Worm (Caenorhabditis elegans) whole organism, L1 larva: Measurements from ENCODE around the gene F07C3.3.

Experiments used
- blmp-1 ChIP-seq: fragments of 150-350 bp; optimal IDR thresholded peaks from 2 replicates; lab custom pipeline; 2014; ENCODE audit warnings: missing biosample characterization, missing genetic modification characterization
- fkh-10 ChIP-seq: sonication (generic microtip); optimal IDR thresholded peaks from 2 replicates; lab custom pipeline; 2017; ENCODE audit warnings: missing biosample characterization, missing genetic modification reagents, missing genetic modification characterization
- hlh-17 ChIP-seq: fragments of 200-800 bp; sonication (Bioruptor generic); optimal IDR thresholded peaks from 2 replicates; lab custom pipeline; 2018; ENCODE audit warnings: missing genetic modification characterization, mild to moderate bottlenecking, missing compliant biosample characterization, moderate library complexity, borderline replicate concordance
- isw-1 ChIP-seq: fragments of 200-800 bp; sonication (Bioruptor generic); IDR thresholded peaks from 2 replicates; pipeline ENCODE4 v1.3.6; 2022; ENCODE audit warnings: missing genetic modification characterization, missing compliant biosample characterization
- lsy-2 ChIP-seq, 2 experiments: fragments of 150-350 bp; optimal IDR thresholded peaks; 2 replicates each; lab custom pipeline; 2014; ENCODE audit warnings: missing biosample characterization in 2 of 2, missing genetic modification characterization in 2 of 2
- nhr-237 ChIP-seq: fragments of 150-350 bp; optimal IDR thresholded peaks from 2 replicates; lab custom pipeline; 2014; ENCODE audit warnings: missing biosample characterization, missing genetic modification characterization
- snpc-4 ChIP-seq: fragments of 150-350 bp; optimal IDR thresholded peaks from 2 replicates; lab custom pipeline; 2014; ENCODE audit warnings: missing biosample characterization, missing genetic modification characterization
- sup-37 ChIP-seq: fragments of 200-800 bp; sonication (Bioruptor generic); optimal IDR thresholded peaks from 2 replicates; lab custom pipeline; 2018; ENCODE audit warnings: mild to moderate bottlenecking, missing genetic modification characterization, missing compliant biosample characterization
- tbx-2 ChIP-seq: sonication (generic microtip); optimal IDR thresholded peaks from 2 replicates; lab custom pipeline; 2016; ENCODE audit warnings: missing genetic modification characterization, missing compliant biosample characterization
- unc-62 ChIP-seq: fragments of 150-350 bp; optimal IDR thresholded peaks from 2 replicates; lab custom pipeline; 2014; ENCODE audit warnings: missing biosample characterization, missing genetic modification reagents, missing genetic modification characterization
- vab-15 ChIP-seq: sonication (generic microtip); optimal IDR thresholded peaks from 2 replicates; lab custom pipeline; 2017; ENCODE audit warnings: missing genotype, mild to moderate bottlenecking, missing genetic modification characterization, missing compliant biosample characterization
- xbp-1 ChIP-seq: sonication (generic microtip); optimal IDR thresholded peaks from 2 replicates; lab custom pipeline; 2016; ENCODE audit warnings: missing genetic modification characterization, missing compliant biosample characterization
- zag-1 ChIP-seq: fragments of 150-350 bp; optimal IDR thresholded peaks from 2 replicates; lab custom pipeline; 2014; ENCODE audit warnings: missing biosample characterization, missing genetic modification characterization
- ztf-4 ChIP-seq: fragments of 150-350 bp; optimal IDR thresholded peaks from 2 replicates; lab custom pipeline; 2014; ENCODE audit warnings: missing biosample characterization, missing genetic modification characterization

ce11 chrV:9183718-9184441 lies 48.3 kb downstream of the F07C3.3 start:
- TF ChIP-seq nhr-237 (no peak), unc-62 (no peak), sup-37 (GFP tag; lab: Kevin White, UChicago) (no peak), xbp-1 (no peak), zag-1 (tag; lab: Kevin White, UChicago) (no peak), ztf-4 (no peak), vab-15 (no peak), fkh-10 (no peak), lsy-2 (tag; optimal IDR thresholded peaks at IDR 0.05; lab: Kevin White, UChicago) (no peak), hlh-17 (GFP tag; lab: Kevin White, UChicago) (no peak), blmp-1 (tag; lab: Kevin White, UChicago) (no peak), isw-1 (GFP tag; lab: Robert Waterston, UW) (no peak), tbx-2 (tag; lab: Kevin White, UChicago) (no peak), snpc-4 (tag; lab: Kevin White, UChicago) (no peak)
